Worm (Caenorhabditis elegans) whole organism, young adult: ENCODE results near the gene lmbr-1.
"Not testable (repeated sequence)": the region's sequence is repeated elsewhere in the genome, so short reads cannot be mapped to it uniquely, and the experiment has no call there.

Experiments
- B0019.2 ChIP-seq: fragments of 200-800 bp; sonication (Bioruptor generic); conservative IDR thresholded peaks from 2 replicates; pipeline ENCODE4 v1.3.6; 2022; ENCODE audit warnings: missing genetic modification reagents, missing genetic modification characterization, missing compliant biosample characterization
- B0336.3 ChIP-seq: fragments of 200-800 bp; sonication (Bioruptor generic); IDR thresholded peaks from 2 replicates; pipeline ENCODE4 v1.3.6; 2022; ENCODE audit warnings: missing genetic modification characterization, missing compliant biosample characterization
- D2030.7 ChIP-seq: fragments of 200-800 bp; sonication (Bioruptor generic); IDR thresholded peaks from 2 replicates; pipeline ENCODE4 v1.3.6; 2022; ENCODE audit warnings: missing genetic modification reagents, missing genetic modification characterization, missing compliant biosample characterization
- F33H1.4 ChIP-seq: fragments of 200-800 bp; sonication (Bioruptor generic); IDR thresholded peaks from 2 replicates; pipeline ENCODE4 v1.3.6; 2022; ENCODE audit warnings: missing genetic modification reagents, missing genetic modification characterization, missing compliant biosample characterization
- F57A8.1 ChIP-seq: fragments of 200-800 bp; sonication (Bioruptor generic); optimal IDR thresholded peaks from 2 replicates; lab custom pipeline; 2018; ENCODE audit warnings: mild to moderate bottlenecking, missing genetic modification characterization, moderate library complexity, missing compliant biosample characterization
- K12H6.12 ChIP-seq: fragments of 200-800 bp; sonication (Bioruptor generic); optimal IDR thresholded peaks from 2 replicates; lab custom pipeline; 2018; ENCODE audit warnings: mild to moderate bottlenecking, missing genetic modification characterization, missing compliant biosample characterization
- ZK185.1 ChIP-seq: sonication (generic microtip); optimal IDR thresholded peaks from 2 replicates; lab custom pipeline; 2016; ENCODE audit warnings: mild to moderate bottlenecking, missing genetic modification characterization, missing compliant biosample characterization; ENCODE audit not compliant: poor library complexity, severe bottlenecking
- ama-1 ChIP-seq, 3 experiments: fragments of 150-350 bp in 1 of 3; sonication (generic microtip) in 2 of 3; optimal IDR thresholded peaks; 2 replicates each; lab custom pipeline; 2014 to 2018; ENCODE audit warnings: missing biosample characterization in 2 of 3, missing genetic modification characterization in 2 of 3, missing genetic modification reagents in 2 of 3
- aptf-2 ChIP-seq: fragments of 200-800 bp; sonication (Bioruptor generic); conservative IDR thresholded peaks from 2 replicates; pipeline ENCODE4 v1.3.6; 2022; ENCODE audit warnings: missing genetic modification reagents, missing genetic modification characterization, missing compliant biosample characterization
- attf-3 ChIP-seq: fragments of 200-800 bp; sonication (Bioruptor generic); conservative IDR thresholded peaks from 2 replicates; pipeline ENCODE4 v1.3.6; 2022; ENCODE audit warnings: missing genetic modification reagents, missing genetic modification characterization, missing compliant biosample characterization
- attf-5 ChIP-seq: fragments of 200-800 bp; sonication (Bioruptor generic); optimal IDR thresholded peaks from 2 replicates; lab custom pipeline; 2018; ENCODE audit warnings: mild to moderate bottlenecking, missing genetic modification characterization, missing compliant biosample characterization
- bed-2 ChIP-seq: fragments of 200-800 bp; sonication (Bioruptor generic); IDR thresholded peaks from 2 replicates; pipeline ENCODE4 v1.3.6; 2022; ENCODE audit warnings: missing genetic modification reagents, missing genetic modification characterization, missing compliant biosample characterization
- cebp-1 ChIP-seq, 2 experiments: fragments of 200-800 bp in 1 of 2; sonication (Bioruptor generic) in 1 of 2; sonication (generic microtip) in 1 of 2; IDR thresholded peaks in 1 of 2; optimal IDR thresholded peaks in 1 of 2; 2 replicates each; pipeline versions ENCODE4 v1.3.6 to Lab custom; 2017 to 2022; ENCODE audit warnings: missing compliant biosample characterization in 2 of 2, missing genetic modification characterization in 2 of 2, mild to moderate bottlenecking in 1 of 2, missing genetic modification reagents in 1 of 2, moderate library complexity in 1 of 2
- ceh-79 ChIP-seq: sonication (generic microtip); optimal IDR thresholded peaks from 2 replicates; lab custom pipeline; 2017; ENCODE audit warnings: mild to moderate bottlenecking, missing genetic modification characterization, missing compliant biosample characterization
- ceh-91 ChIP-seq: fragments of 200-800 bp; sonication (Bioruptor generic); IDR thresholded peaks from 2 replicates; pipeline ENCODE4 v1.3.6; 2022; ENCODE audit warnings: missing genetic modification reagents, missing genetic modification characterization, missing compliant biosample characterization
- dox-1 ChIP-seq: fragments of 200-800 bp; sonication (Bioruptor generic); IDR thresholded peaks from 2 replicates; pipeline ENCODE4 v1.3.6; 2022; ENCODE audit warnings: missing genetic modification reagents, missing genetic modification characterization, missing compliant biosample characterization
- dpl-1 ChIP-seq: fragments of 150-350 bp; optimal IDR thresholded peaks from 2 replicates; lab custom pipeline; 2014; ENCODE audit warnings: missing biosample characterization, missing genetic modification reagents, missing genetic modification characterization
- efl-1 ChIP-seq: fragments of 150-350 bp; optimal IDR thresholded peaks from 2 replicates; lab custom pipeline; 2014; ENCODE audit warnings: missing biosample characterization, missing genetic modification reagents, missing genetic modification characterization
- ets-4 ChIP-seq: fragments of 200-800 bp; sonication (Bioruptor generic); optimal IDR thresholded peaks from 2 replicates; lab custom pipeline; 2018; ENCODE audit warnings: mild to moderate bottlenecking, missing genetic modification characterization, missing compliant biosample characterization
- fkh-3 ChIP-seq: sonication (generic microtip); optimal IDR thresholded peaks from 2 replicates; lab custom pipeline; 2016; ENCODE audit warnings: mild to moderate bottlenecking, missing genetic modification characterization, missing compliant biosample characterization
- hmg-1.2 ChIP-seq: fragments of 200-800 bp; sonication (Bioruptor generic); IDR thresholded peaks from 2 replicates; pipeline ENCODE4 v1.3.6; 2022; ENCODE audit warnings: missing genetic modification reagents, missing genetic modification characterization, missing compliant biosample characterization
- hmg-20 ChIP-seq: fragments of 200-800 bp; sonication (Bioruptor generic); IDR thresholded peaks from 2 replicates; pipeline ENCODE4 v1.3.6; 2022; ENCODE audit warnings: missing genetic modification reagents, missing genetic modification characterization, missing compliant biosample characterization
- hsf-1 ChIP-seq: fragments of 200-800 bp; sonication (Bioruptor generic); IDR thresholded peaks from 2 replicates; pipeline ENCODE4 v1.3.6; 2022; ENCODE audit warnings: missing genetic modification reagents, missing genetic modification characterization, missing compliant biosample characterization
- let-526 ChIP-seq: fragments of 200-800 bp; sonication (Bioruptor generic); IDR thresholded peaks from 2 replicates; pipeline ENCODE4 v1.3.6; 2022; ENCODE audit warnings: missing genetic modification reagents, missing genetic modification characterization, missing compliant biosample characterization
- lin-26 ChIP-seq: fragments of 200-800 bp; sonication (Bioruptor generic); IDR thresholded peaks from 2 replicates; pipeline ENCODE4 v1.3.6; 2022; ENCODE audit warnings: missing genetic modification reagents, missing genetic modification characterization, missing compliant biosample characterization
- lin-35 ChIP-seq, 3 experiments: fragments of 150-350 bp in 2 of 3; sonication (generic microtip) in 1 of 3; optimal IDR thresholded peaks; 2 replicates each; lab custom pipeline; 2014 to 2018; ENCODE audit warnings: missing biosample characterization in 3 of 3, missing genetic modification characterization in 3 of 3, missing genetic modification reagents in 3 of 3
- lin-40 ChIP-seq: sonication (generic microtip); optimal IDR thresholded peaks from 2 replicates; lab custom pipeline; 2016; ENCODE audit warnings: missing genetic modification characterization, mild to moderate bottlenecking, missing compliant biosample characterization, missing genotype, missing genetic modification reagents
- lin-54 ChIP-seq: fragments of 200-800 bp; sonication (Bioruptor generic); optimal IDR thresholded peaks from 2 replicates; lab custom pipeline; 2018; ENCODE audit warnings: mild to moderate bottlenecking, missing genetic modification characterization, missing compliant biosample characterization
- lsl-1 ChIP-seq: fragments of 200-800 bp; sonication (Bioruptor generic); optimal IDR thresholded peaks from 2 replicates; lab custom pipeline; 2018; ENCODE audit warnings: mild to moderate bottlenecking, missing genetic modification characterization, moderate library complexity, missing compliant biosample characterization
- madf-3 ChIP-seq: fragments of 200-800 bp; sonication (Bioruptor generic); IDR thresholded peaks from 2 replicates; pipeline ENCODE4 v1.3.6; 2022; ENCODE audit warnings: missing genetic modification reagents, missing genetic modification characterization, missing compliant biosample characterization
- madf-6 ChIP-seq: fragments of 200-800 bp; sonication (Bioruptor generic); IDR thresholded peaks from 2 replicates; pipeline ENCODE4 v1.3.6; 2022; ENCODE audit warnings: missing genetic modification reagents, missing genetic modification characterization, missing compliant biosample characterization
- madf-8 ChIP-seq: fragments of 200-800 bp; sonication (Bioruptor generic); conservative IDR thresholded peaks from 2 replicates; pipeline ENCODE4 v1.3.6; 2022; ENCODE audit warnings: missing genetic modification reagents, missing genetic modification characterization, missing compliant biosample characterization
- nhr-179 ChIP-seq: sonication (generic microtip); optimal IDR thresholded peaks from 2 replicates; lab custom pipeline; 2016; ENCODE audit warnings: mild to moderate bottlenecking, missing genetic modification characterization, missing compliant biosample characterization
- rcor-1 ChIP-seq: fragments of 200-800 bp; sonication (Bioruptor generic); IDR thresholded peaks from 2 replicates; pipeline ENCODE4 v1.3.6; 2022; ENCODE audit warnings: missing genetic modification reagents, missing genetic modification characterization, missing compliant biosample characterization
- sea-2 ChIP-seq: fragments of 200-800 bp; sonication (Bioruptor generic); IDR thresholded peaks from 2 replicates; pipeline ENCODE4 v1.3.6; 2022; ENCODE audit warnings: missing genetic modification characterization, missing compliant biosample characterization
- snpc-1.1 ChIP-seq: sonication (generic microtip); optimal IDR thresholded peaks from 2 replicates; lab custom pipeline; 2017; ENCODE audit warnings: missing genetic modification characterization, mild to moderate bottlenecking, missing compliant biosample characterization, antibody characterized with exemption, moderate library complexity, missing genotype, missing genetic modification reagents; ENCODE audit not compliant: insufficient read depth
- tbp1 ChIP-seq: fragments of 200-800 bp; sonication (Bioruptor generic); optimal IDR thresholded peaks from 2 replicates; lab custom pipeline; 2018; ENCODE audit warnings: mild to moderate bottlenecking, missing genetic modification characterization, missing compliant biosample characterization
- tbx-9 ChIP-seq: sonication (generic microtip); optimal IDR thresholded peaks from 2 replicates; lab custom pipeline; 2016; ENCODE audit warnings: borderline replicate concordance, missing genetic modification characterization, inconsistent platforms, missing compliant biosample characterization
- xnd-1 ChIP-seq: sonication (generic microtip); optimal IDR thresholded peaks from 2 replicates; lab custom pipeline; 2016; ENCODE audit warnings: missing genotype, missing genetic modification reagents, missing genetic modification characterization, missing compliant biosample characterization
- ztf-22 ChIP-seq: fragments of 200-800 bp; sonication (Bioruptor generic); optimal IDR thresholded peaks from 2 replicates; lab custom pipeline; 2018; ENCODE audit warnings: mild to moderate bottlenecking, missing genetic modification characterization, moderate library complexity, missing compliant biosample characterization
- ztf-25 ChIP-seq: fragments of 200-800 bp; sonication (Bioruptor generic); IDR thresholded peaks from 2 replicates; pipeline ENCODE4 v1.3.6; 2022; ENCODE audit warnings: missing genetic modification reagents, missing genetic modification characterization, missing compliant biosample characterization
- ztf-3 ChIP-seq: fragments of 200-800 bp; sonication (Bioruptor generic); optimal IDR thresholded peaks from 2 replicates; lab custom pipeline; 2018; ENCODE audit warnings: mild to moderate bottlenecking, missing genetic modification characterization, missing compliant biosample characterization

lmbr-1 gene

ce11 chrIII:8347822-8348221 is 24.2 kb upstream of the lmbr-1 start, which contains the start of gene clc-29:
Gene clc-29, minus strand, starts transcription at chrIII:8347922.
- TF ChIP-seq ama-1 (optimal IDR thresholded peaks at IDR 0.05; lab: Kevin White, UChicago); ama-1 (GFP tag; optimal IDR thresholded peaks at IDR 0.05; lab: Kevin White, UChicago); lin-26 (GFP tag; lab: Robert Waterston, UW); tbp1 (GFP tag; lab: Kevin White, UChicago): not testable (repeated sequence)

- TF ChIP-seq lin-40 (tag; lab: Kevin White, UChicago) (no peak), bed-2 (GFP tag; lab: Robert Waterston, UW) (no peak), dox-1 (GFP tag; lab: Robert Waterston, UW) (0 out of 2 replicates have a peak, but pooled peaks have one; percentile 7), ztf-3 (GFP tag; lab: Kevin White, UChicago) (no peak), fkh-3 (tag; lab: Kevin White, UChicago) (no peak), hmg-1.2 (GFP tag; lab: Robert Waterston, UW) (peak; percentile 34; the same call in 1 of the 2 replicates), lin-35 (GFP tag; optimal IDR thresholded peaks at IDR 0.05; lab: Kevin White, UChicago) (peak in 1 of 3 experiments; percentile 41), cebp-1 (GFP tag; IDR thresholded peaks at IDR 0.05; lab: Robert Waterston, UW) (peak; percentile 99), cebp-1 (tag; optimal IDR thresholded peaks at IDR 0.05; lab: Kevin White, UChicago) (peak; percentile 100), ets-4 (GFP tag; lab: Kevin White, UChicago) (peak; percentile 7), F57A8.1 (no peak), attf-5 (peak; percentile 80), ceh-79 (tag; lab: Kevin White, UChicago) (peak; percentile 8), ZK185.1 (tag; lab: Kevin White, UChicago) (no peak), ztf-25 (GFP tag; lab: Robert Waterston, UW) (no peak), K12H6.12 (peak; percentile 56), attf-3 (0 out of 2 replicates have a peak, but pooled peaks have one; percentile 10), let-526 (GFP tag; lab: Robert Waterston, UW) (0 out of 2 replicates have a peak, but pooled peaks have one; percentile 24), F33H1.4 (GFP tag; lab: Robert Waterston, UW) (peak; percentile 5; the same call in 1 of the 2 replicates)
These were observed 17.2 kb upstream of the lmbr-1 start, which contains the start of gene unc-116 for ce11 chrIII:8354644-8355461. Gene unc-116, minus strand, starts transcription at chrIII:8355174.

- TF ChIP-seq lsl-1 (GFP tag; lab: Kevin White, UChicago) (peak; percentile 61), madf-3 (GFP tag; lab: Robert Waterston, UW) (no peak), B0019.2 (GFP tag; lab: Robert Waterston, UW) (peak; percentile 70), madf-6 (GFP tag; lab: Robert Waterston, UW) (peak; percentile 84), hsf-1 (GFP tag; lab: Robert Waterston, UW) (peak; percentile 96), dpl-1 (GFP tag; lab: Kevin White, UChicago) (peak; percentile 73), B0336.3 (GFP tag; lab: Robert Waterston, UW) (no peak), efl-1 (GFP tag; lab: Kevin White, UChicago) (peak; percentile 85), ztf-22 (no peak), hmg-20 (GFP tag; lab: Robert Waterston, UW) (no peak), rcor-1 (no peak), sea-2 (GFP tag; lab: Robert Waterston, UW) (no peak), aptf-2 (GFP tag; lab: Robert Waterston, UW) (no peak), lin-54 (peak; percentile 9), ceh-91 (GFP tag; lab: Robert Waterston, UW) (peak; percentile 58; the same call in 1 of the 2 replicates), madf-8 (GFP tag; lab: Robert Waterston, UW) (peak; percentile 64), snpc-1.1 (tag; lab: Kevin White, UChicago) (no peak), xnd-1 (peak; percentile 15), nhr-179 (no peak), F33H1.4 (GFP tag; lab: Robert Waterston, UW) (peak; percentile 61), tbx-9 (tag; lab: Kevin White, UChicago) (no peak), D2030.7 (GFP tag; lab: Robert Waterston, UW) (peak; percentile 67)
- TF ChIP-seq, all 124 proteins: peak for 12
These were observed 16.6 kb upstream of the lmbr-1 start for ce11 chrIII:8355462-8355815.
